Worm (Caenorhabditis elegans) whole organism, L1 larva: ENCODE measurements around the gene F23A7.5.

Experiments
- C34B4.2 ChIP-seq: sonication (generic microtip); optimal IDR thresholded peaks from 2 replicates; lab custom pipeline; 2017; ENCODE audit warnings: mild to moderate bottlenecking, missing genetic modification characterization, missing compliant biosample characterization
- alr-1 ChIP-seq: fragments of 200-800 bp; sonication (Bioruptor generic); optimal IDR thresholded peaks from 2 replicates; lab custom pipeline; 2018; ENCODE audit warnings: borderline replicate concordance, mild to moderate bottlenecking, missing genetic modification characterization, missing compliant biosample characterization
- blmp-1 ChIP-seq: fragments of 150-350 bp; optimal IDR thresholded peaks from 2 replicates; lab custom pipeline; 2014; ENCODE audit warnings: missing biosample characterization, missing genetic modification characterization
- ceh-63 ChIP-seq: fragments of 200-800 bp; sonication (Bioruptor generic); optimal IDR thresholded peaks from 2 replicates; lab custom pipeline; 2018; ENCODE audit warnings: mild to moderate bottlenecking, missing genetic modification characterization, missing compliant biosample characterization
- ceh-82 ChIP-seq, 3 experiments: fragments of 150-350 bp in 1 of 3; sonication (generic microtip) in 2 of 3; optimal IDR thresholded peaks; 2 replicates each; lab custom pipeline; 2014 to 2017; ENCODE audit warnings: missing biosample characterization in 3 of 3, missing genetic modification characterization in 3 of 3
- dpl-1 ChIP-seq, 3 experiments: fragments of 150-350 bp in 2 of 3; sonication (generic microtip) in 1 of 3; optimal IDR thresholded peaks; 2 replicates each; lab custom pipeline; 2014 to 2017; ENCODE audit warnings: missing biosample characterization in 3 of 3, missing genetic modification characterization in 3 of 3, missing genetic modification reagents in 3 of 3
- egl-27 ChIP-seq, 2 experiments: fragments of 150-350 bp in 1 of 2; sonication (generic microtip); optimal IDR thresholded peaks; 3 replicates each; lab custom pipeline; 2017 to 2018; ENCODE audit warnings: missing biosample characterization in 2 of 2, missing genetic modification characterization in 2 of 2, missing genetic modification reagents in 2 of 2
- elt-2 ChIP-seq: sonication (generic microtip); optimal IDR thresholded peaks from 2 replicates; lab custom pipeline; 2016; ENCODE audit warnings: missing genetic modification characterization, mild to moderate bottlenecking, inconsistent platforms, missing compliant biosample characterization, missing genetic modification reagents
- elt-3 ChIP-seq, 6 experiments: fragments of 150-350 bp in 1 of 6; sonication (generic microtip); optimal IDR thresholded peaks; 2 replicates each; lab custom pipeline; 2017 to 2018; ENCODE audit warnings: missing biosample characterization in 6 of 6, missing genetic modification characterization in 6 of 6, inconsistent platforms in 1 of 6
- ets-5 ChIP-seq: fragments of 200-800 bp; sonication (Bioruptor generic); IDR thresholded peaks from 2 replicates; pipeline ENCODE4 v1.3.6; 2022; ENCODE audit warnings: missing genetic modification characterization, missing compliant biosample characterization
- fkh-4 ChIP-seq: sonication (generic microtip); optimal IDR thresholded peaks from 2 replicates; lab custom pipeline; 2016; ENCODE audit warnings: missing compliant biosample characterization, missing genetic modification characterization, borderline replicate concordance
- fkh-8 ChIP-seq: sonication (generic microtip); optimal IDR thresholded peaks from 2 replicates; lab custom pipeline; 2016; ENCODE audit warnings: mild to moderate bottlenecking, missing genetic modification characterization, missing compliant biosample characterization
- fos-1 ChIP-seq: fragments of 150-350 bp; optimal IDR thresholded peaks from 2 replicates; lab custom pipeline; 2014; ENCODE audit warnings: missing biosample characterization, missing genetic modification characterization
- hlh-17 ChIP-seq: fragments of 200-800 bp; sonication (Bioruptor generic); optimal IDR thresholded peaks from 2 replicates; lab custom pipeline; 2018; ENCODE audit warnings: missing genetic modification characterization, mild to moderate bottlenecking, missing compliant biosample characterization, moderate library complexity, borderline replicate concordance
- irx-1 ChIP-seq: sonication (generic microtip); optimal IDR thresholded peaks from 2 replicates; lab custom pipeline; 2016; ENCODE audit warnings: missing genetic modification characterization, missing compliant biosample characterization
- jun-1 ChIP-seq: fragments of 150-350 bp; optimal IDR thresholded peaks from 2 replicates; lab custom pipeline; 2014; ENCODE audit warnings: missing biosample characterization, missing genetic modification reagents, missing genetic modification characterization
- lin-14 ChIP-seq: fragments of 200-800 bp; sonication (Bioruptor generic); optimal IDR thresholded peaks from 2 replicates; lab custom pipeline; 2018; ENCODE audit warnings: mild to moderate bottlenecking, missing genetic modification characterization, moderate library complexity, missing compliant biosample characterization
- lin-35 ChIP-seq, 2 experiments: fragments of 150-350 bp; optimal IDR thresholded peaks; 2 replicates each; lab custom pipeline; 2014; ENCODE audit warnings: missing biosample characterization in 2 of 2, missing genetic modification characterization in 2 of 2, missing genetic modification reagents in 2 of 2
- lir-3 ChIP-seq: sonication (generic microtip); optimal IDR thresholded peaks from 2 replicates; lab custom pipeline; 2016; ENCODE audit warnings: mild to moderate bottlenecking, missing genetic modification characterization, moderate library complexity, missing compliant biosample characterization; ENCODE audit not compliant: poor library complexity
- mab-9 ChIP-seq: fragments of 200-800 bp; sonication (Bioruptor generic); IDR thresholded peaks from 2 replicates; pipeline ENCODE4 v1.3.6; 2022; ENCODE audit warnings: missing genetic modification reagents, missing genetic modification characterization, missing compliant biosample characterization
- mef-2 ChIP-seq: fragments of 150-350 bp; optimal IDR thresholded peaks from 2 replicates; lab custom pipeline; 2014; ENCODE audit warnings: missing biosample characterization, missing genetic modification characterization
- nhr-11 ChIP-seq: fragments of 150-350 bp; optimal IDR thresholded peaks from 2 replicates; lab custom pipeline; 2014; ENCODE audit warnings: missing biosample characterization, missing genetic modification characterization
- nhr-19 ChIP-seq: fragments of 200-800 bp; sonication (Bioruptor generic); conservative IDR thresholded peaks from 2 replicates; pipeline ENCODE4 v1.3.6; 2022; ENCODE audit warnings: missing genetic modification characterization, missing compliant biosample characterization
- nhr-20 ChIP-seq: sonication (generic microtip); optimal IDR thresholded peaks from 2 replicates; lab custom pipeline; 2016; ENCODE audit warnings: mild to moderate bottlenecking, missing genetic modification characterization, missing compliant biosample characterization
- nhr-28 ChIP-seq: fragments of 150-350 bp; optimal IDR thresholded peaks from 2 replicates; lab custom pipeline; 2014; ENCODE audit warnings: missing biosample characterization, missing genetic modification characterization
- nhr-47 ChIP-seq: sonication (generic microtip); optimal IDR thresholded peaks from 2 replicates; lab custom pipeline; 2016; ENCODE audit warnings: mild to moderate bottlenecking, missing genetic modification characterization, moderate library complexity, missing compliant biosample characterization
- nhr-71 ChIP-seq: sonication (generic microtip); optimal IDR thresholded peaks from 2 replicates; lab custom pipeline; 2016; ENCODE audit warnings: mild to moderate bottlenecking, missing genetic modification characterization, moderate library complexity, missing compliant biosample characterization
- nhr-76 ChIP-seq: sonication (generic microtip); optimal IDR thresholded peaks from 2 replicates; lab custom pipeline; 2017; ENCODE audit warnings: missing biosample characterization, missing genetic modification characterization
- nhr-77 ChIP-seq: fragments of 150-350 bp; optimal IDR thresholded peaks from 2 replicates; lab custom pipeline; 2014; ENCODE audit warnings: missing biosample characterization, missing genetic modification characterization
- nhr-90 ChIP-seq: sonication (generic microtip); optimal IDR thresholded peaks from 2 replicates; lab custom pipeline; 2016; ENCODE audit warnings: mild to moderate bottlenecking, missing genetic modification characterization, missing compliant biosample characterization; ENCODE audit not compliant: poor library complexity
- pag-3 ChIP-seq: sonication (generic microtip); optimal IDR thresholded peaks from 2 replicates; lab custom pipeline; 2017; ENCODE audit warnings: missing genetic modification characterization, mild to moderate bottlenecking, missing compliant biosample characterization, antibody characterized with exemption, borderline replicate concordance; ENCODE audit not compliant: insufficient read depth
- pax-3 ChIP-seq: fragments of 200-800 bp; sonication (Bioruptor generic); optimal IDR thresholded peaks from 2 replicates; lab custom pipeline; 2018; ENCODE audit warnings: mild to moderate bottlenecking, missing genetic modification characterization, moderate library complexity, missing compliant biosample characterization
- rnt-1 ChIP-seq: sonication (generic microtip); optimal IDR thresholded peaks from 2 replicates; lab custom pipeline; 2016; ENCODE audit warnings: mild to moderate bottlenecking, missing genetic modification characterization, moderate library complexity, missing compliant biosample characterization
- skn-1 ChIP-seq: fragments of 150-350 bp; optimal IDR thresholded peaks from 2 replicates; lab custom pipeline; 2014; ENCODE audit warnings: missing biosample characterization, missing genetic modification characterization
- snpc-4 ChIP-seq: fragments of 150-350 bp; optimal IDR thresholded peaks from 2 replicates; lab custom pipeline; 2014; ENCODE audit warnings: missing biosample characterization, missing genetic modification characterization
- snu-23 ChIP-seq: sonication (generic microtip); optimal IDR thresholded peaks from 2 replicates; lab custom pipeline; 2016; ENCODE audit warnings: missing genetic modification characterization, missing compliant biosample characterization
- sox-4 ChIP-seq: sonication (generic microtip); optimal IDR thresholded peaks from 2 replicates; lab custom pipeline; 2016; ENCODE audit warnings: missing genetic modification characterization, missing compliant biosample characterization
- swsn-7 ChIP-seq: sonication (generic microtip); optimal IDR thresholded peaks from 2 replicates; lab custom pipeline; 2016; ENCODE audit warnings: missing genetic modification characterization, missing compliant biosample characterization
- tbx-2 ChIP-seq: sonication (generic microtip); optimal IDR thresholded peaks from 2 replicates; lab custom pipeline; 2016; ENCODE audit warnings: missing genetic modification characterization, missing compliant biosample characterization
- unc-130 ChIP-seq: fragments of 150-350 bp; optimal IDR thresholded peaks from 2 replicates; lab custom pipeline; 2017; ENCODE audit warnings: missing biosample characterization, missing genetic modification characterization, inconsistent platforms
- unc-62 ChIP-seq: fragments of 150-350 bp; optimal IDR thresholded peaks from 2 replicates; lab custom pipeline; 2014; ENCODE audit warnings: missing biosample characterization, missing genetic modification reagents, missing genetic modification characterization
- zag-1 ChIP-seq: fragments of 150-350 bp; optimal IDR thresholded peaks from 2 replicates; lab custom pipeline; 2014; ENCODE audit warnings: missing biosample characterization, missing genetic modification characterization
- zip-4 ChIP-seq: fragments of 200-800 bp; sonication (Bioruptor generic); optimal IDR thresholded peaks from 2 replicates; lab custom pipeline; 2018; ENCODE audit warnings: mild to moderate bottlenecking, missing genetic modification characterization, moderate library complexity, missing compliant biosample characterization
- ztf-4 ChIP-seq: fragments of 150-350 bp; optimal IDR thresholded peaks from 2 replicates; lab custom pipeline; 2014; ENCODE audit warnings: missing biosample characterization, missing genetic modification characterization

The F23A7.5 gene

DNA sequence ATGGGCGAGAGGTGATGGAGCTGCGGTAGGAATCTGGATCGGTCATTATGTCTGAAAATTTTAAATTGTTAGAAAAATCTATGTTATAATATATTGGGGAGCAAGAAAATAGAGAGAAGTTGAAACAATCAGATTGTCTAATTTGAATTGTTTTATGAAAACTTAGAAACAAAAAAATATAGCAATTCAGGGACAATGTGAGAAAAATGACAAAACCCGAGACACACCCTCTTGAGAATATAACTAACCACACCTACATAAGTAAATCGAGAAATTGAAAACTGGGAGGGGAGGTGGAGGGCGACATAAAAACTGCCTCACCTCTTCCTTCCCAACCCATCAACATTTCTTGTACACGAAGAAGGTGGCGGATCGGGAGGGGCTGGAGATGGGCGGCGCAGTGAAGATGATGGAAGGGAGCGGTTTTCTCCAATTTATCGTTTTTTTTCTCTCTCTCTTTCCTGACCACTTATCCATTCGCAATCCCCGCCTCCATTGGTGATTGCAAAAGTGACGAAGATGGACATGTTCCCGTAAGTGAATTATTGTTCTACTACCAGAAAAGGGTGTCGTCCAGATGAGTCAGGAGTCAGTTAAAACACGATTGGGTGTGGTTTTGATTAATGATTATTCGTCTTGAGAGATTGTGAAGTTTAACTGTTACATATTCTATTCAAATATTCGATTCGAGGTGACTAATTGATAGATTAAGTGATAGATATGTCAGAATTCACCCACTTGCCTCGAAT is 37.1 kb downstream of the F23A7.5 start, which contains the start of gene mua-6 (continued):
- TF ChIP-seq ets-5 (GFP tag; lab: Robert Waterston, UW): no peak
- TF ChIP-seq elt-3 (tag; optimal IDR thresholded peaks at IDR 0.05; lab: Kevin White, UChicago): peak in 2 of 6 experiments; percentile 14 to 51
- peak; percentile 18 for TF ChIP-seq nhr-71 (tag; lab: Kevin White, UChicago)
- no peak for TF ChIP-seq hlh-17
- no peak for TF ChIP-seq ztf-4 (tag; lab: Kevin White, UChicago)
- no peak for TF ChIP-seq ceh-63 (GFP tag; lab: Kevin White, UChicago)
- no peak for TF ChIP-seq mab-9 (GFP tag; lab: Robert Waterston, UW)
- no peak for TF ChIP-seq egl-27 (tag; optimal IDR thresholded peaks at IDR 0.05; lab: Kevin White, UChicago)
- TF ChIP-seq ceh-82 (tag; optimal IDR thresholded peaks at IDR 0.05; lab: Kevin White, UChicago): no peak
- no peak for TF ChIP-seq fos-1 (tag; lab: Kevin White, UChicago)
- no peak for TF ChIP-seq fkh-4 (tag; lab: Kevin White, UChicago)
- TF ChIP-seq dpl-1 (GFP tag; optimal IDR thresholded peaks at IDR 0.05; lab: Kevin White, UChicago): no peak
- peak; percentile 68 for TF ChIP-seq lin-14 (GFP tag; lab: Kevin White, UChicago)
- no peak for TF ChIP-seq jun-1 (tag; lab: Kevin White, UChicago)
- no peak for TF ChIP-seq C34B4.2 (tag; lab: Kevin White, UChicago)
- TF ChIP-seq lin-35 (GFP tag; optimal IDR thresholded peaks at IDR 0.05; lab: Kevin White, UChicago): no peak
- no peak for TF ChIP-seq skn-1
- peak; percentile 40 for TF ChIP-seq snu-23 (GFP tag; lab: Kevin White, UChicago)
- TF ChIP-seq unc-130 (tag; lab: Kevin White, UChicago): no peak
- TF ChIP-seq nhr-11: no peak
- no peak for TF ChIP-seq pax-3 (tag; lab: Kevin White, UChicago)
- TF ChIP-seq elt-2: no peak
- no peak for TF ChIP-seq irx-1 (tag; lab: Kevin White, UChicago)

DNA sequence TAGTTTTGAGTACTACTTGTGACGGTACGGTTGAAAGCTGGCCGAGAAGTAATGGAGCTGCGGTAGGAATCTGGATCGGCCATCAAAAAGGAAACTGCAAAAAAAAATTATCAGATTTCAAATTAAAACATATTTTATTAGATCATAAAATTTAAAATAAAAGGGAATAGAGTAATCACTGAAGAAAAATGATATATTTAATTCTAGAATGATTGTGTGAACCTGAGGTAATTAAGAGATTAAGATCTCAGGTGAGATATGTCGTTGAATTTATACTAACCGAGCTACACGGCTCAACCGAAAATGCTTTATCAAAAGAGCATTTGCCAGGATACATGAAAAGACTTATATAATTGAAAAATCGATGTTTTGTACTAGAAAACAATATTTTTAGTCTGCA is 41.2 kb downstream of the F23A7.5 start, which contains the start of gene ifa-3:
TSS of gene ifa-3 (minus strand) at position 101 of the 400 bp plus-strand sequence.
- TF ChIP-seq pag-3: no peak
- TF ChIP-seq elt-2: no peak
- TF ChIP-seq nhr-71 (tag; lab: Kevin White, UChicago): no peak
- TF ChIP-seq nhr-11: no peak
- TF ChIP-seq mef-2 (tag; lab: Kevin White, UChicago): no peak
- TF ChIP-seq fos-1 (tag; lab: Kevin White, UChicago): no peak
- no peak for TF ChIP-seq nhr-90 (tag; lab: Kevin White, UChicago)
- TF ChIP-seq zip-4 (GFP tag; lab: Kevin White, UChicago): no peak
- no peak for TF ChIP-seq nhr-77

DNA sequence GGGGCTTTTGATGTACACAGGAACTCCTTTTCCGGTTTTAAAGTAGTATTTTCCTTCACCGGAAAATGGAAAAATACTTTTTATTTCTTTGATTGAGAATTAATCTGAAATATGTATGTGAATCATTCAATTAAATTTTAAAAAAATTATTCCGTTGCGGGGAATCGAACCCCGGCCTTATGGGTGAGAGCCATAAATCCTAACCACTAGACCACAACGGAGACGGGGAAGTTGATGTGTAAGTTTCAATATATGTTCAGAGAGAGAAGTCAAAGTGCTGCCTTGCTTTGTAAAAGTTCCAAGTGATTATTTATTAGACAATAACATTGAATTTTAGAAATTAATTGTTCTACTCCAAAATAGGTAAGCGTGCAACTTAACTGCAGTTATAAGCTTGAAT is 42.4 kb downstream of the F23A7.5 start:
- TF ChIP-seq nhr-28 (no peak), snpc-4 (tag; lab: Kevin White, UChicago) (no peak), alr-1 (no peak), lin-14 (GFP tag; lab: Kevin White, UChicago) (peak; percentile 48), fos-1 (tag; lab: Kevin White, UChicago) (no peak), swsn-7 (tag; lab: Kevin White, UChicago) (peak; percentile 25), nhr-76 (no peak), fkh-8 (tag; lab: Kevin White, UChicago) (no peak), zag-1 (tag; lab: Kevin White, UChicago) (no peak), rnt-1 (tag; lab: Kevin White, UChicago) (peak; percentile 29), tbx-2 (tag; lab: Kevin White, UChicago) (peak; percentile 12), nhr-11 (no peak), elt-2 (peak; percentile 3), sox-4 (tag; lab: Kevin White, UChicago) (no peak), snu-23 (GFP tag; lab: Kevin White, UChicago) (peak; percentile 65), nhr-47 (tag; lab: Kevin White, UChicago) (peak; percentile 43), elt-3 (tag; optimal IDR thresholded peaks at IDR 0.05; lab: Kevin White, UChicago) (peak in 1 of 6 experiments; percentile 4), mef-2 (tag; lab: Kevin White, UChicago) (no peak), nhr-90 (tag; lab: Kevin White, UChicago) (peak; percentile 50), jun-1 (tag; lab: Kevin White, UChicago) (no peak), nhr-19 (GFP tag; lab: Robert Waterston, UW) (peak; percentile 48; the same call in 1 of the 2 replicates), dpl-1 (GFP tag; optimal IDR thresholded peaks at IDR 0.05; lab: Kevin White, UChicago) (no peak), nhr-20 (peak; percentile 53), unc-62 (no peak), blmp-1 (tag; lab: Kevin White, UChicago) (no peak), lin-35 (GFP tag; optimal IDR thresholded peaks at IDR 0.05; lab: Kevin White, UChicago) (peak in 1 of 2 experiments; percentile 53), C34B4.2 (tag; lab: Kevin White, UChicago) (no peak), ceh-82 (tag; optimal IDR thresholded peaks at IDR 0.05; lab: Kevin White, UChicago) (peak in 1 of 3 experiments; percentile 16), lir-3 (peak; percentile 53)
